Fruit fly (Drosophila melanogaster) whole organism, prepupa: ENCODE data around the gene CG2747.

Experiments
- Blimp-1 ChIP-seq: fragments of 200-800 bp; sonication (Bioruptor generic); optimal IDR thresholded peaks from 3 replicates; lab custom pipeline; 2017; ENCODE audit warnings: missing biosample characterization, missing genetic modification characterization, mild to moderate bottlenecking, moderate library complexity, missing genetic modification reagents
- CG10631 ChIP-seq: fragments of 200-800 bp; sonication (Bioruptor generic); optimal IDR thresholded peaks from 2 replicates; lab custom pipeline; 2016; ENCODE audit warnings: missing biosample characterization, missing genetic modification characterization
- CG10669 ChIP-seq: fragments of 200-800 bp; sonication (Bioruptor generic); optimal IDR thresholded peaks from 3 replicates; lab custom pipeline; 2018; ENCODE audit warnings: missing biosample characterization, mild to moderate bottlenecking, missing genetic modification characterization, moderate library complexity
- CG11294 ChIP-seq: fragments of 200-800 bp; sonication (Bioruptor generic); IDR thresholded peaks from 2 replicates; pipeline ENCODE4 v1.3.6; 2022; ENCODE audit warnings: missing biosample characterization, missing genetic modification characterization
- CG11762 ChIP-seq: fragments of 200-800 bp; sonication (Bioruptor generic); optimal IDR thresholded peaks from 3 replicates; lab custom pipeline; 2016; ENCODE audit warnings: missing biosample characterization, missing genetic modification characterization; ENCODE audit not compliant: insufficient read depth
- CG11902 ChIP-seq: fragments of 200-800 bp; sonication (Bioruptor generic); optimal IDR thresholded peaks from 3 replicates; lab custom pipeline; 2016; ENCODE audit warnings: missing biosample characterization, missing genetic modification characterization
- CG15336 ChIP-seq: fragments of 200-800 bp; sonication (Bioruptor generic); IDR thresholded peaks from 2 replicates; pipeline ENCODE4 v1.3.6; 2022; ENCODE audit warnings: missing biosample characterization, missing genetic modification characterization
- CG1621 ChIP-seq: fragments of 200-800 bp; sonication (Bioruptor generic); optimal IDR thresholded peaks from 3 replicates; lab custom pipeline; 2018; ENCODE audit warnings: missing biosample characterization, mild to moderate bottlenecking, missing genetic modification characterization
- CG16779 ChIP-seq: fragments of 200-800 bp; sonication (Bioruptor generic); optimal IDR thresholded peaks from 3 replicates; lab custom pipeline; 2017; ENCODE audit warnings: missing biosample characterization, mild to moderate bottlenecking, missing genetic modification characterization
- CG31627 ChIP-seq: fragments of 200-800 bp; sonication (Bioruptor generic); optimal IDR thresholded peaks from 3 replicates; lab custom pipeline; 2016; ENCODE audit warnings: missing biosample characterization, missing genetic modification characterization
- CG32006 ChIP-seq: fragments of 200-800 bp; sonication (Bioruptor generic); optimal IDR thresholded peaks from 3 replicates; lab custom pipeline; 2017; ENCODE audit warnings: missing biosample characterization, mild to moderate bottlenecking, missing genetic modification characterization
- CG34406 ChIP-seq: fragments of 200-800 bp; sonication (Bioruptor generic); optimal IDR thresholded peaks from 3 replicates; lab custom pipeline; 2016; ENCODE audit warnings: missing biosample characterization, missing genetic modification characterization
- CG3919 ChIP-seq: fragments of 200-800 bp; sonication (Bioruptor generic); optimal IDR thresholded peaks from 3 replicates; lab custom pipeline; 2016; ENCODE audit warnings: missing biosample characterization, missing genetic modification characterization
- CG4318 ChIP-seq: fragments of 200-800 bp; sonication (Bioruptor generic); optimal IDR thresholded peaks from 3 replicates; lab custom pipeline; 2017; ENCODE audit warnings: missing biosample characterization, mild to moderate bottlenecking, missing genetic modification characterization
- CG6163 ChIP-seq: fragments of 200-800 bp; sonication (Bioruptor generic); IDR thresholded peaks from 3 replicates; pipeline ENCODE4 v1.3.6; 2022; ENCODE audit warnings: missing biosample characterization, missing genetic modification characterization
- CG6276 ChIP-seq: fragments of 200-800 bp; sonication (Bioruptor generic); optimal IDR thresholded peaks from 2 replicates; lab custom pipeline; 2017; ENCODE audit warnings: missing biosample characterization, mild to moderate bottlenecking, missing genetic modification characterization
- CG6792 ChIP-seq: fragments of 200-800 bp; sonication (Bioruptor generic); optimal IDR thresholded peaks from 3 replicates; lab custom pipeline; 2016; ENCODE audit warnings: missing biosample characterization, missing genetic modification characterization
- CG7368 ChIP-seq: fragments of 200-800 bp; sonication (Bioruptor generic); optimal IDR thresholded peaks from 3 replicates; lab custom pipeline; 2016; ENCODE audit warnings: missing biosample characterization, missing genetic modification characterization
- CG8119 ChIP-seq: fragments of 200-800 bp; sonication (Bioruptor generic); IDR thresholded peaks from 3 replicates; pipeline ENCODE4 v1.3.6; 2022; ENCODE audit warnings: missing biosample characterization, missing genetic modification characterization
- CG8319 ChIP-seq: fragments of 200-800 bp; sonication (Bioruptor generic); optimal IDR thresholded peaks from 3 replicates; lab custom pipeline; 2016; ENCODE audit warnings: missing biosample characterization, missing genetic modification characterization
- CG8632 ChIP-seq: fragments of 200-800 bp; sonication (Bioruptor generic); optimal IDR thresholded peaks from 3 replicates; lab custom pipeline; 2016; ENCODE audit warnings: missing biosample characterization, missing genetic modification characterization
- CG9139 ChIP-seq: fragments of 200-800 bp; sonication (Bioruptor generic); optimal IDR thresholded peaks from 3 replicates; lab custom pipeline; 2017; ENCODE audit warnings: missing biosample characterization, mild to moderate bottlenecking, missing genetic modification characterization
- Eip75B ChIP-seq: fragments of 200-800 bp; sonication (Bioruptor generic); optimal IDR thresholded peaks from 3 replicates; lab custom pipeline; 2016; ENCODE audit warnings: missing biosample characterization, missing genetic modification characterization
- Eip93F ChIP-seq: fragments of 200-800 bp; sonication (Bioruptor generic); optimal IDR thresholded peaks from 2 replicates; lab custom pipeline; 2016; ENCODE audit warnings: missing biosample characterization, mild to moderate bottlenecking, missing genetic modification characterization
- Ets21C ChIP-seq: fragments of 200-800 bp; sonication (Bioruptor generic); optimal IDR thresholded peaks from 3 replicates; lab custom pipeline; 2016; ENCODE audit warnings: missing biosample characterization, missing genetic modification characterization
- Ets96B ChIP-seq: fragments of 200-800 bp; optimal IDR thresholded peaks from 2 replicates; lab custom pipeline; 2019; ENCODE audit warnings: missing biosample characterization, mild to moderate bottlenecking, missing genetic modification characterization, moderate library complexity
- Gug ChIP-seq: fragments of 200-800 bp; sonication (Bioruptor generic); IDR thresholded peaks from 2 replicates; pipeline ENCODE4 v1.3.6; 2022; ENCODE audit warnings: missing biosample characterization, missing genetic modification characterization
- Hr38 ChIP-seq: sonication (Bioruptor generic); optimal IDR thresholded peaks from 2 replicates; lab custom pipeline; 2016; ENCODE audit warnings: missing biosample characterization, missing genetic modification characterization
- Hr4 ChIP-seq: fragments of 200-800 bp; sonication (Bioruptor generic); optimal IDR thresholded peaks from 3 replicates; lab custom pipeline; 2016; ENCODE audit warnings: missing biosample characterization, missing genetic modification characterization
- Lpt ChIP-seq: fragments of 200-800 bp; sonication (Bioruptor generic); optimal IDR thresholded peaks from 3 replicates; lab custom pipeline; 2016; ENCODE audit warnings: missing biosample characterization, missing genetic modification characterization
- Met ChIP-seq: fragments of 200-800 bp; sonication (Bioruptor generic); optimal IDR thresholded peaks from 3 replicates; lab custom pipeline; 2016; ENCODE audit warnings: missing biosample characterization, missing genetic modification characterization
- OdsH ChIP-seq: fragments of 200-800 bp; sonication (Bioruptor generic); optimal IDR thresholded peaks from 3 replicates; lab custom pipeline; 2016; ENCODE audit warnings: missing biosample characterization, missing genetic modification characterization
- Smox ChIP-seq: fragments of 200-800 bp; sonication (Bioruptor generic); optimal IDR thresholded peaks from 3 replicates; lab custom pipeline; 2016; ENCODE audit warnings: missing biosample characterization, missing genetic modification characterization
- Sox102F ChIP-seq: fragments of 200-800 bp; sonication (Bioruptor generic); optimal IDR thresholded peaks from 2 replicates; lab custom pipeline; 2016; ENCODE audit warnings: missing biosample characterization, mild to moderate bottlenecking, missing genetic modification characterization
- Sox14 ChIP-seq: fragments of 200-800 bp; sonication (Bioruptor generic); optimal IDR thresholded peaks from 3 replicates; lab custom pipeline; 2016; ENCODE audit warnings: missing biosample characterization, missing genetic modification characterization
- achi ChIP-seq: fragments of 200-800 bp; sonication (Bioruptor generic); optimal IDR thresholded peaks from 3 replicates; lab custom pipeline; 2016; ENCODE audit warnings: missing biosample characterization, missing genetic modification characterization
- acj6 ChIP-seq: fragments of 200-800 bp; sonication (Bioruptor generic); optimal IDR thresholded peaks from 3 replicates; lab custom pipeline; 2016; ENCODE audit warnings: missing biosample characterization, missing genetic modification characterization
- dac ChIP-seq: fragments of 200-800 bp; sonication (Bioruptor generic); optimal IDR thresholded peaks from 2 replicates; lab custom pipeline; 2017; ENCODE audit warnings: missing biosample characterization, mild to moderate bottlenecking, missing genetic modification characterization
- dsx ChIP-seq: fragments of 200-800 bp; optimal IDR thresholded peaks from 3 replicates; lab custom pipeline; 2019; ENCODE audit warnings: missing biosample characterization, mild to moderate bottlenecking, missing genetic modification characterization, moderate library complexity; ENCODE audit not compliant: poor library complexity, severe bottlenecking
- eg ChIP-seq: fragments of 200-800 bp; sonication (Bioruptor generic); IDR thresholded peaks from 3 replicates; pipeline ENCODE4 v1.3.6; 2022; ENCODE audit warnings: missing biosample characterization, missing genetic modification characterization
- esn ChIP-seq: fragments of 200-800 bp; sonication (Bioruptor generic); optimal IDR thresholded peaks from 2 replicates; lab custom pipeline; 2016; ENCODE audit warnings: missing biosample characterization, mild to moderate bottlenecking, missing genetic modification characterization, moderate library complexity
- fd59A ChIP-seq: fragments of 200-800 bp; sonication (Bioruptor generic); optimal IDR thresholded peaks from 2 replicates; lab custom pipeline; 2017; ENCODE audit warnings: missing biosample characterization, mild to moderate bottlenecking, missing genetic modification characterization, missing genetic modification reagents
- fkh ChIP-seq: fragments of 200-800 bp; sonication (Bioruptor generic); optimal IDR thresholded peaks from 3 replicates; lab custom pipeline; 2017; ENCODE audit warnings: missing biosample characterization, mild to moderate bottlenecking, missing genetic modification characterization, moderate library complexity
- salr ChIP-seq, 2 experiments: fragments of 200-800 bp; sonication (Bioruptor generic); optimal IDR thresholded peaks; 3 replicates each; lab custom pipeline; 2016 to 2018; ENCODE audit warnings: missing biosample characterization in 2 of 2, missing genetic modification characterization in 2 of 2, mild to moderate bottlenecking in 1 of 2
- topi ChIP-seq: fragments of 200-800 bp; sonication (Bioruptor generic); optimal IDR thresholded peaks from 3 replicates; lab custom pipeline; 2016; ENCODE audit warnings: missing biosample characterization, missing genetic modification characterization

Gene CG2747

dm6 chr3R:8029496-8030013 is 1.0 kb downstream of the CG2747 start, which contains the start of gene ImpE3 (continued):
- TF ChIP-seq CG4318 (GFP tag; lab: Kevin White, UChicago): peak; percentile 3
- TF ChIP-seq dac (GFP tag; lab: Kevin White, UChicago): no peak
- no peak for TF ChIP-seq fkh (GFP tag; lab: Kevin White, UChicago)
- TF ChIP-seq CG11294: no peak
- TF ChIP-seq dsx (GFP tag; lab: Kevin White, UChicago): peak; percentile 16
- peak; percentile 70 for TF ChIP-seq CG32006 (GFP tag; lab: Kevin White, UChicago)
- peak; percentile 50 for TF ChIP-seq Eip75B (GFP tag; lab: Kevin White, UChicago)
- TF ChIP-seq Met: peak; percentile 82
- peak; percentile 39 for TF ChIP-seq CG10669 (GFP tag; lab: Kevin White, UChicago)
- peak; percentile 50 for TF ChIP-seq OdsH
- peak; percentile 53 for TF ChIP-seq achi (GFP tag; lab: Kevin White, UChicago)
- no peak for TF ChIP-seq CG16779
- peak; percentile 45 for TF ChIP-seq CG6792 (GFP tag; lab: Kevin White, UChicago)
- TF ChIP-seq CG34406: peak; percentile 65
- 0 out of 3 replicates have a peak, but pooled peaks have one; percentile 9 for TF ChIP-seq CG6163 (GFP tag; lab: Robert Waterston, UW)
- no peak for TF ChIP-seq CG11902 (GFP tag; lab: Kevin White, UChicago)
- TF ChIP-seq Ets96B (tag; lab: Kevin White, UChicago): peak; percentile 13
- peak; percentile 44 for TF ChIP-seq Ets21C (GFP tag; lab: Kevin White, UChicago)
- peak; percentile 79 for TF ChIP-seq topi
- TF ChIP-seq CG7368 (GFP tag; lab: Kevin White, UChicago): peak; percentile 23

DNA sequence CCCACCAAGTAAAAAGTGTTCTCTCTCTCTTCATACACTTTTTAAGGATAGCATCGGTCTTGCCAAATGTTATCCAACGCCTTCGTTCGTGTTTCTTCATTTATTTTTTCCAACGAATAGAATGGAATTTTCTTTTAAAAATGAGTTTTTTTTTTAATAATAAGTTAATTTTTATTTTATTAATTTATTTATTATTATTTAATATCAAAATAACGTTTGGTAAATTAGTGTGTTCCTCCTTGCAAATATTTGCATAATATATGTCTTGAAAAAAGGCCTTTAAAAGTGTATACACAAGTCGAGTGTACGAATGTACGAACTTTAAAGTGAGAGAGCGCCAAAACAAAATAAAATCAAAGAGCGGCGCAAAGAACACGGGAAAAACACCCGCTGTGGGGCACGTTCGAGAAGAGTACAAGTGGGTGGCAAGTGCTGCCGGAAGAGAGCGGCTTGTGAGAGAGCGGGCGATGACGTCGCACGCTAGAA is 3.3 kb downstream of the CG2747 start:
- TF ChIP-seq CG7368 (GFP tag; lab: Kevin White, UChicago) (peak; percentile 71), Ets96B (tag; lab: Kevin White, UChicago) (peak; percentile 83), OdsH (peak; percentile 89), Lpt (GFP tag; lab: Kevin White, UChicago) (peak; percentile 74), Sox14 (peak; percentile 77), CG6792 (GFP tag; lab: Kevin White, UChicago) (peak; percentile 87), CG4318 (GFP tag; lab: Kevin White, UChicago) (peak; percentile 89), Eip75B (GFP tag; lab: Kevin White, UChicago) (peak; percentile 77), salr (GFP tag; optimal IDR thresholded peaks at IDR 0.05; lab: Kevin White, UChicago) (peak; percentile 37 to 97), Sox102F (peak; percentile 83), CG11294 (peak; percentile 52; the same call in 1 of the 2 replicates), CG3919 (GFP tag; lab: Kevin White, UChicago) (peak; percentile 72), CG8632 (GFP tag; lab: Kevin White, UChicago) (peak; percentile 94), CG6276 (GFP tag; lab: Kevin White, UChicago) (peak; percentile 89), CG32006 (GFP tag; lab: Kevin White, UChicago) (peak; percentile 97), topi (no peak), fkh (GFP tag; lab: Kevin White, UChicago) (no peak), CG31627 (GFP tag; lab: Kevin White, UChicago) (peak; percentile 64), Ets21C (GFP tag; lab: Kevin White, UChicago) (no peak), CG16779 (peak; percentile 91), dac (GFP tag; lab: Kevin White, UChicago) (peak; percentile 66), Hr4 (GFP tag; lab: Kevin White, UChicago) (peak; percentile 84), fd59A (GFP tag; lab: Kevin White, UChicago) (peak; percentile 50), CG15336 (GFP tag; lab: Robert Waterston, UW) (peak; percentile 88), Eip93F (GFP tag; lab: Kevin White, UChicago) (peak; percentile 42), CG8119 (GFP tag; lab: Robert Waterston, UW) (peak; percentile 93), acj6 (GFP tag; lab: Kevin White, UChicago) (peak; percentile 85), Smox (GFP tag; lab: Kevin White, UChicago) (no peak), Gug (GFP tag; lab: Robert Waterston, UW) (peak; percentile 39; the same call in 1 of the 2 replicates), CG10631 (GFP tag; lab: Kevin White, UChicago) (peak; percentile 92), CG11762 (peak; percentile 42), eg (GFP tag; lab: Robert Waterston, UW) (peak; percentile 53; the same call in 2 of the 3 replicates), CG6163 (GFP tag; lab: Robert Waterston, UW) (peak; percentile 75), CG1621 (peak; percentile 44), achi (GFP tag; lab: Kevin White, UChicago) (peak; percentile 92), CG8319 (GFP tag; lab: Kevin White, UChicago) (peak; percentile 12), CG9139 (GFP tag; lab: Kevin White, UChicago) (peak; percentile 82), esn (GFP tag; lab: Kevin White, UChicago) (peak; percentile 91), CG10669 (GFP tag; lab: Kevin White, UChicago) (peak; percentile 76), Hr38 (GFP tag; lab: Kevin White, UChicago) (no peak), Blimp-1 (peak; percentile 64), dsx (GFP tag; lab: Kevin White, UChicago) (peak; percentile 85), CG11902 (GFP tag; lab: Kevin White, UChicago) (peak; percentile 55)
